Worm (Caenorhabditis elegans): ENCODE results near the gene asp-19.
"Not testable (repeated sequence)": the region's sequence is repeated elsewhere in the genome, so short reads cannot be mapped to it uniquely, and the experiment has no call there.

asp-19 gene

ce11 chrV:18754328-18754727 is 25.2 kb upstream of the asp-19 start, which contains the start of gene clec-254:
Gene clec-254 (minus strand): TSS chrV:18754428.
- not testable (repeated sequence) for TF ChIP-seq cog-1 (tag; optimal IDR thresholded peaks at IDR 0.05); ztf-23 (GFP tag; IDR thresholded peaks at IDR 0.05); ztf-29 (GFP tag; IDR thresholded peaks at IDR 0.05)

ce11 chrV:18753036-18753435 is 23.9 kb upstream of the asp-19 start, which contains the start of gene F11D11.6:
Gene F11D11.6 (minus strand): TSS chrV:18753136.
- TF ChIP-seq cog-1 (tag; optimal IDR thresholded peaks at IDR 0.05) (no peak), flt-1 (GFP tag; IDR thresholded peaks at IDR 0.05) (no peak), tab-1 (GFP tag; IDR thresholded peaks at IDR 0.05) (no peak), klf-2 (GFP tag; conservative IDR thresholded peaks at IDR 0.05) (no peak), T22C8.4 (GFP tag; IDR thresholded peaks at IDR 0.05) (no peak), ref-1 (GFP tag; conservative IDR thresholded peaks at IDR 0.05) (no peak), ztf-23 (GFP tag; IDR thresholded peaks at IDR 0.05) (no peak), ztf-29 (GFP tag; IDR thresholded peaks at IDR 0.05) (no peak), med-1 (GFP tag; optimal IDR thresholded peaks at IDR 0.05; ENCODE audit: insufficient read depth) (no peak)

- TF ChIP-seq ref-1 (GFP tag; conservative IDR thresholded peaks at IDR 0.05) (no peak), ztf-23 (GFP tag; IDR thresholded peaks at IDR 0.05) (0 out of 2 replicates have a peak, but pooled peaks have one; percentile 6)
These were observed 21.3 kb upstream of the asp-19 start, which contains the start of the genes F11D11.21 and F11D11.12 for ce11 chrV:18750445-18750844. Gene F11D11.21 (minus strand): TSS chrV:18750545. Gene F11D11.12 (minus strand): TSS chrV:18750682.

ce11 chrV:18748726-18749125 is 19.6 kb upstream of the asp-19 start, which contains the start of gene clec-252:
Gene clec-252 (minus strand): TSS chrV:18748826.
- TF ChIP-seq cog-1 (tag; optimal IDR thresholded peaks at IDR 0.05) (no peak), ztf-23 (GFP tag; IDR thresholded peaks at IDR 0.05) (no peak), ref-1 (GFP tag; conservative IDR thresholded peaks at IDR 0.05) (no peak), tab-1 (GFP tag; IDR thresholded peaks at IDR 0.05) (no peak), ztf-29 (GFP tag; IDR thresholded peaks at IDR 0.05) (no peak), flt-1 (GFP tag; IDR thresholded peaks at IDR 0.05) (no peak)

DNA sequence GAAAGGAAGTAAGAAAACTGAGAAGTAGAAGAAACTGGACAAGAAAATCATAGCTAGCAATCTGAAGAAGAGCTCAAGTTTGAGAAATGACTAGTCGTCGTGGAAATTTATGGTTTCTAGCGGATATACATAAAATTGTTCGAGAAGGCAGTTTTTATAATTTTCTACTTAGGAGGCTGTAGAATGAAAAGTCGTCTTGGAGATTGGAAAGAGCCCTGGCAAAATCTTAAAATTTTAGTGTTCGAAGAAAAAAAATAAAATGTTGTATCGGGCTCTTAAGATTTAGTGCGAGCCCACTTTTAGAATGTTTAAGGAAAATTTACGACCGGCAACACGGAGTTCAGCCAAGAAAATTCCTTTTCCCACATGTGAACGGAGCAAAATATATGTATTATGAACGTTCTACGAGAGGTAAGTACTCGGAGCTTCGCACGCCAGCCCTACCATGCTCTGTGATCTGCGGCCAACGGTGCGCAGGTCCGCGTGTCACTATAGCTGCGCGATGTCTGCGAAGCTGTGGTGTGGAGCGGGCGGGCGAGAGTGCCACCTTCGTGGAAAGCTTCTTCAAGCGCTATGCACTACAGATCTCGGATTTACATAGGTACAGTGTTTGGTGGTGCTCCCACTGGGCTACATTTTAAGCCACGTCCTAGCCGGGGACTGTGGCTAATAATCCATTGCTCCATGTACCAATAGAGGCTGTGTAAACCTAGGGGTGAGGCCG is 17.9 kb upstream of the asp-19 start, which contains the start of gene clec-251:
Gene clec-251 (minus strand): TSS at position 51 of the 724 bp plus-strand sequence.
- TF ChIP-seq ztf-23 (GFP tag; IDR thresholded peaks at IDR 0.05): no peak
- no peak for TF ChIP-seq tab-1 (GFP tag; IDR thresholded peaks at IDR 0.05)
- no peak for TF ChIP-seq ref-1 (GFP tag; conservative IDR thresholded peaks at IDR 0.05)
- no peak for TF ChIP-seq ztf-29 (GFP tag; IDR thresholded peaks at IDR 0.05)
- no peak for TF ChIP-seq cog-1 (tag; optimal IDR thresholded peaks at IDR 0.05)
- TF ChIP-seq med-1 (GFP tag; optimal IDR thresholded peaks at IDR 0.05; ENCODE audit: insufficient read depth): no peak
- TF ChIP-seq flt-1 (GFP tag; IDR thresholded peaks at IDR 0.05): no peak
- TF ChIP-seq klf-2 (GFP tag; conservative IDR thresholded peaks at IDR 0.05): no peak
- no peak for TF ChIP-seq T22C8.4 (GFP tag; IDR thresholded peaks at IDR 0.05)

ce11 chrV:18742108-18742507 is 12.9 kb upstream of the asp-19 start, which contains the start of gene clec-250:
Gene clec-250 (minus strand): TSS chrV:18742208.
- no peak for TF ChIP-seq med-1 (GFP tag; optimal IDR thresholded peaks at IDR 0.05; ENCODE audit: insufficient read depth)
- TF ChIP-seq tab-1 (GFP tag; IDR thresholded peaks at IDR 0.05): no peak
- TF ChIP-seq ref-1 (GFP tag; conservative IDR thresholded peaks at IDR 0.05): no peak
- no peak for TF ChIP-seq flt-1 (GFP tag; IDR thresholded peaks at IDR 0.05)
- no peak for TF ChIP-seq ztf-29 (GFP tag; IDR thresholded peaks at IDR 0.05)
- no peak for TF ChIP-seq klf-2 (GFP tag; conservative IDR thresholded peaks at IDR 0.05)
- TF ChIP-seq T22C8.4 (GFP tag; IDR thresholded peaks at IDR 0.05): no peak
- TF ChIP-seq cog-1 (tag; optimal IDR thresholded peaks at IDR 0.05): no peak
- no peak for TF ChIP-seq ztf-23 (GFP tag; IDR thresholded peaks at IDR 0.05)

DNA sequence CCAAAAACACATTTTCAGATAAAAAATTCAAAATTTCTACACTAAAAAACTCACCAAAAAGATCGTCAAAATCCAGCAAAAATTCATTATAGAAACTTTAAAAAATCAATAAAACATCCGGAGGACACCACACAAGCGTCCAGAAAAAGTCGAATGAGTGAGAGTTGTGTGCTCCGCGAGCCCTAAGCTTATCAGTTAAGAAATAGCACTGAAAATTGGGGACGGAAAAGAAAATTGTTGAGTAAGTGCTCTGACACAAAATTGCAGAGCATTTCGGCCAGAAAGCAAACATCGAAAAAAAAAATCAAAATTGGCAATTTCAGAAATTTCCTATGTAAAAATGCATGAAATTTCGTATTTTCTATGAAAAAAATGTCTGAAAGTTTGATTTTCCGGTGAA is 8.5 kb upstream of the asp-19 start:
- no peak for TF ChIP-seq ztf-29 (GFP tag; IDR thresholded peaks at IDR 0.05)
- TF ChIP-seq klf-2 (GFP tag; conservative IDR thresholded peaks at IDR 0.05): no peak
- no peak for TF ChIP-seq T22C8.4 (GFP tag; IDR thresholded peaks at IDR 0.05)
- TF ChIP-seq ztf-23 (GFP tag; IDR thresholded peaks at IDR 0.05): no peak
- TF ChIP-seq tab-1 (GFP tag; IDR thresholded peaks at IDR 0.05): no peak
- no peak for TF ChIP-seq cog-1 (tag; optimal IDR thresholded peaks at IDR 0.05)
- no peak for TF ChIP-seq ref-1 (GFP tag; conservative IDR thresholded peaks at IDR 0.05)
- TF ChIP-seq flt-1 (GFP tag; IDR thresholded peaks at IDR 0.05): no peak
- no peak for TF ChIP-seq med-1 (GFP tag; optimal IDR thresholded peaks at IDR 0.05; ENCODE audit: insufficient read depth)

- TF ChIP-seq tab-1 (GFP tag; IDR thresholded peaks at IDR 0.05) (no peak), ztf-23 (GFP tag; IDR thresholded peaks at IDR 0.05) (no peak), med-1 (GFP tag; optimal IDR thresholded peaks at IDR 0.05; ENCODE audit: insufficient read depth) (no peak), flt-1 (GFP tag; IDR thresholded peaks at IDR 0.05) (no peak), T22C8.4 (GFP tag; IDR thresholded peaks at IDR 0.05) (no peak), cog-1 (tag; optimal IDR thresholded peaks at IDR 0.05) (no peak), klf-2 (GFP tag; conservative IDR thresholded peaks at IDR 0.05) (no peak), ztf-29 (GFP tag; IDR thresholded peaks at IDR 0.05) (no peak), ref-1 (GFP tag; conservative IDR thresholded peaks at IDR 0.05) (no peak)
These were observed 5.2 kb upstream of the asp-19 start, which contains the start of gene scl-20 for ce11 chrV:18734381-18734780. Gene scl-20 (minus strand): TSS chrV:18734481.

ce11 chrV:18733942-18734341 is 4.8 kb upstream of the asp-19 start:
- TF ChIP-seq ztf-29 (GFP tag; IDR thresholded peaks at IDR 0.05) (no peak), ref-1 (GFP tag; conservative IDR thresholded peaks at IDR 0.05) (no peak), ztf-23 (GFP tag; IDR thresholded peaks at IDR 0.05) (no peak), med-1 (GFP tag; optimal IDR thresholded peaks at IDR 0.05; ENCODE audit: insufficient read depth) (no peak), klf-2 (GFP tag; conservative IDR thresholded peaks at IDR 0.05) (no peak), cog-1 (tag; optimal IDR thresholded peaks at IDR 0.05) (no peak), T22C8.4 (GFP tag; IDR thresholded peaks at IDR 0.05) (no peak), flt-1 (GFP tag; IDR thresholded peaks at IDR 0.05) (no peak), tab-1 (GFP tag; IDR thresholded peaks at IDR 0.05) (no peak)

Measured in whole organism, midembryonic.